Worm (Caenorhabditis elegans) whole organism, young adult: ENCODE measurements around the gene F16G10.3.

ENCODE experiments used
- B0035.1 ChIP-seq: sonication (generic microtip); optimal IDR thresholded peaks from 2 replicates; lab custom pipeline; 2016; ENCODE audit warnings: missing genetic modification characterization, mild to moderate bottlenecking, missing compliant biosample characterization, missing genotype, missing genetic modification reagents
- B0261.1 ChIP-seq: sonication (generic microtip); optimal IDR thresholded peaks from 2 replicates; lab custom pipeline; 2016; ENCODE audit warnings: mild to moderate bottlenecking, missing genetic modification characterization, moderate library complexity, missing compliant biosample characterization
- C06A6.2 ChIP-seq: fragments of 200-800 bp; sonication (Bioruptor generic); conservative IDR thresholded peaks from 2 replicates; pipeline ENCODE4 v1.3.6; 2022; ENCODE audit warnings: missing genetic modification characterization, missing compliant biosample characterization
- F22D6.2 ChIP-seq: sonication (generic microtip); optimal IDR thresholded peaks from 2 replicates; lab custom pipeline; 2016; ENCODE audit warnings: mild to moderate bottlenecking, missing genetic modification characterization, missing compliant biosample characterization
- F33H1.4 ChIP-seq: fragments of 200-800 bp; sonication (Bioruptor generic); IDR thresholded peaks from 2 replicates; pipeline ENCODE4 v1.3.6; 2022; ENCODE audit warnings: missing genetic modification reagents, missing genetic modification characterization, missing compliant biosample characterization
- F57C9.4 ChIP-seq: sonication (generic microtip); optimal IDR thresholded peaks from 2 replicates; lab custom pipeline; 2017; ENCODE audit warnings: mild to moderate bottlenecking, missing genetic modification characterization, missing compliant biosample characterization
- K12H6.12 ChIP-seq: fragments of 200-800 bp; sonication (Bioruptor generic); optimal IDR thresholded peaks from 2 replicates; lab custom pipeline; 2018; ENCODE audit warnings: mild to moderate bottlenecking, missing genetic modification characterization, missing compliant biosample characterization
- T07F8.4 ChIP-seq: sonication (generic microtip); optimal IDR thresholded peaks from 2 replicates; lab custom pipeline; 2016; ENCODE audit warnings: mild to moderate bottlenecking, missing genetic modification characterization, moderate library complexity, missing compliant biosample characterization
- Y67H2A.10 ChIP-seq: fragments of 200-800 bp; sonication (Bioruptor generic); conservative IDR thresholded peaks from 2 replicates; pipeline ENCODE4 v1.3.6; 2022; ENCODE audit warnings: missing genetic modification reagents, missing genetic modification characterization, missing compliant biosample characterization
- ama-1 ChIP-seq, 3 experiments: fragments of 150-350 bp in 1 of 3; sonication (generic microtip) in 2 of 3; optimal IDR thresholded peaks; 2 replicates each; lab custom pipeline; 2014 to 2018; ENCODE audit warnings: missing biosample characterization in 2 of 3, missing genetic modification characterization in 2 of 3, missing genetic modification reagents in 2 of 3
- aptf-3 ChIP-seq: fragments of 200-800 bp; sonication (Bioruptor generic); IDR thresholded peaks from 2 replicates; pipeline ENCODE4 v1.3.6; 2022; ENCODE audit warnings: missing genetic modification characterization, missing compliant biosample characterization
- bed-2 ChIP-seq: fragments of 200-800 bp; sonication (Bioruptor generic); IDR thresholded peaks from 2 replicates; pipeline ENCODE4 v1.3.6; 2022; ENCODE audit warnings: missing genetic modification reagents, missing genetic modification characterization, missing compliant biosample characterization
- cebp-2 ChIP-seq: fragments of 200-800 bp; sonication (Bioruptor generic); IDR thresholded peaks from 2 replicates; pipeline ENCODE4 v1.3.6; 2022; ENCODE audit warnings: missing genetic modification characterization, missing compliant biosample characterization
- ceh-58 ChIP-seq: fragments of 200-800 bp; sonication (Bioruptor generic); IDR thresholded peaks from 2 replicates; pipeline ENCODE4 v1.3.6; 2022; ENCODE audit warnings: missing genetic modification characterization, missing compliant biosample characterization
- dox-1 ChIP-seq: fragments of 200-800 bp; sonication (Bioruptor generic); IDR thresholded peaks from 2 replicates; pipeline ENCODE4 v1.3.6; 2022; ENCODE audit warnings: missing genetic modification reagents, missing genetic modification characterization, missing compliant biosample characterization
- dpff-1 ChIP-seq: sonication (generic microtip); optimal IDR thresholded peaks from 2 replicates; lab custom pipeline; 2017; ENCODE audit warnings: mild to moderate bottlenecking, missing genetic modification characterization, missing compliant biosample characterization
- efl-1 ChIP-seq: fragments of 150-350 bp; optimal IDR thresholded peaks from 2 replicates; lab custom pipeline; 2014; ENCODE audit warnings: missing biosample characterization, missing genetic modification reagents, missing genetic modification characterization
- egl-18 ChIP-seq: fragments of 200-800 bp; sonication (Bioruptor generic); IDR thresholded peaks from 2 replicates; pipeline ENCODE4 v1.3.6; 2022; ENCODE audit warnings: missing genetic modification reagents, missing genetic modification characterization, missing compliant biosample characterization
- gei-17 ChIP-seq: fragments of 200-800 bp; sonication (Bioruptor generic); optimal IDR thresholded peaks from 2 replicates; lab custom pipeline; 2018; ENCODE audit warnings: mild to moderate bottlenecking, missing genetic modification characterization, missing compliant biosample characterization
- hrde-1 ChIP-seq: sonication (generic microtip); optimal IDR thresholded peaks from 2 replicates; lab custom pipeline; 2016; ENCODE audit warnings: missing genetic modification characterization, mild to moderate bottlenecking, missing compliant biosample characterization, moderate library complexity, missing genotype, missing genetic modification reagents, borderline replicate concordance
- let-607 ChIP-seq, 2 experiments: fragments of 200-800 bp in 1 of 2; sonication (Bioruptor generic) in 1 of 2; sonication (generic microtip) in 1 of 2; optimal IDR thresholded peaks; 2 replicates each; lab custom pipeline; 2016 to 2018; ENCODE audit warnings: mild to moderate bottlenecking in 2 of 2, missing compliant biosample characterization in 2 of 2, missing genetic modification characterization in 2 of 2, moderate library complexity in 2 of 2, missing genotype in 1 of 2
- lin-26 ChIP-seq: fragments of 200-800 bp; sonication (Bioruptor generic); IDR thresholded peaks from 2 replicates; pipeline ENCODE4 v1.3.6; 2022; ENCODE audit warnings: missing genetic modification reagents, missing genetic modification characterization, missing compliant biosample characterization
- lin-40 ChIP-seq: sonication (generic microtip); optimal IDR thresholded peaks from 2 replicates; lab custom pipeline; 2016; ENCODE audit warnings: missing genetic modification characterization, mild to moderate bottlenecking, missing compliant biosample characterization, missing genotype, missing genetic modification reagents
- madf-6 ChIP-seq: fragments of 200-800 bp; sonication (Bioruptor generic); IDR thresholded peaks from 2 replicates; pipeline ENCODE4 v1.3.6; 2022; ENCODE audit warnings: missing genetic modification reagents, missing genetic modification characterization, missing compliant biosample characterization
- madf-8 ChIP-seq: fragments of 200-800 bp; sonication (Bioruptor generic); conservative IDR thresholded peaks from 2 replicates; pipeline ENCODE4 v1.3.6; 2022; ENCODE audit warnings: missing genetic modification reagents, missing genetic modification characterization, missing compliant biosample characterization
- mcd-1 ChIP-seq: fragments of 200-800 bp; sonication (Bioruptor generic); IDR thresholded peaks from 2 replicates; pipeline ENCODE4 v1.3.6; 2022; ENCODE audit warnings: missing genetic modification reagents, missing genetic modification characterization, missing compliant biosample characterization
- mes-4 ChIP-seq: sonication (generic microtip); optimal IDR thresholded peaks from 2 replicates; lab custom pipeline; 2016; ENCODE audit warnings: missing genotype, missing genetic modification characterization, missing compliant biosample characterization
- mxl-1 ChIP-seq: sonication (generic microtip); optimal IDR thresholded peaks from 2 replicates; lab custom pipeline; 2016; ENCODE audit warnings: missing genetic modification characterization, missing compliant biosample characterization
- nfya-1 ChIP-seq: sonication (generic microtip); optimal IDR thresholded peaks from 2 replicates; lab custom pipeline; 2017; ENCODE audit warnings: antibody characterized with exemption, missing compliant biosample characterization, missing genetic modification characterization, borderline replicate concordance; ENCODE audit not compliant: insufficient read depth
- nfyb-1 ChIP-seq: fragments of 200-800 bp; sonication (Bioruptor generic); IDR thresholded peaks from 2 replicates; pipeline ENCODE4 v1.3.6; 2022; ENCODE audit warnings: missing genetic modification reagents, missing genetic modification characterization, missing compliant biosample characterization
- nhr-90 ChIP-seq: sonication (generic microtip); optimal IDR thresholded peaks from 2 replicates; lab custom pipeline; 2016; ENCODE audit warnings: missing genotype, mild to moderate bottlenecking, missing genetic modification characterization, missing compliant biosample characterization
- pbrm-1 ChIP-seq: fragments of 200-800 bp; sonication (Bioruptor generic); IDR thresholded peaks from 2 replicates; pipeline ENCODE4 v1.3.6; 2022; ENCODE audit warnings: missing genetic modification reagents, missing genetic modification characterization, missing compliant biosample characterization
- rec-8 ChIP-seq, 2 experiments: sonication (generic microtip); optimal IDR thresholded peaks; 2 replicates each; lab custom pipeline; 2016; ENCODE audit warnings: mild to moderate bottlenecking in 2 of 2, missing genetic modification characterization in 2 of 2, missing genetic modification reagents in 2 of 2, missing genotype in 2 of 2, missing biosample characterization in 1 of 2, missing compliant biosample characterization in 1 of 2, moderate library complexity in 1 of 2
- rpc-1 ChIP-seq, 2 experiments: fragments of 150-350 bp in 1 of 2; sonication (generic microtip) in 1 of 2; optimal IDR thresholded peaks; 2 replicates each; lab custom pipeline; 2014 to 2018; ENCODE audit warnings: missing biosample characterization in 1 of 2, missing genetic modification characterization in 1 of 2, missing genetic modification reagents in 1 of 2, missing genotype in 1 of 2
- sdz-38 ChIP-seq: sonication (generic microtip); optimal IDR thresholded peaks from 2 replicates; lab custom pipeline; 2016; ENCODE audit warnings: missing genotype, missing genetic modification characterization, missing compliant biosample characterization
- sea-2 ChIP-seq: fragments of 200-800 bp; sonication (Bioruptor generic); IDR thresholded peaks from 2 replicates; pipeline ENCODE4 v1.3.6; 2022; ENCODE audit warnings: missing genetic modification characterization, missing compliant biosample characterization
- snpc-1.1 ChIP-seq: sonication (generic microtip); optimal IDR thresholded peaks from 2 replicates; lab custom pipeline; 2017; ENCODE audit warnings: missing genetic modification characterization, mild to moderate bottlenecking, missing compliant biosample characterization, antibody characterized with exemption, moderate library complexity, missing genotype, missing genetic modification reagents; ENCODE audit not compliant: insufficient read depth
- snpc-1.3 ChIP-seq: sonication (generic microtip); optimal IDR thresholded peaks from 2 replicates; lab custom pipeline; 2017; ENCODE audit warnings: missing genetic modification characterization, mild to moderate bottlenecking, missing compliant biosample characterization, antibody characterized with exemption, moderate library complexity, missing genotype, missing genetic modification reagents; ENCODE audit not compliant: insufficient read depth
- tbp1 ChIP-seq: fragments of 200-800 bp; sonication (Bioruptor generic); optimal IDR thresholded peaks from 2 replicates; lab custom pipeline; 2018; ENCODE audit warnings: mild to moderate bottlenecking, missing genetic modification characterization, missing compliant biosample characterization
- zfh-2 ChIP-seq: fragments of 200-800 bp; sonication (Bioruptor generic); conservative IDR thresholded peaks from 2 replicates; pipeline ENCODE4 v1.3.6; 2022; ENCODE audit warnings: missing genetic modification reagents, missing genetic modification characterization, missing compliant biosample characterization
- ztf-3 ChIP-seq: fragments of 200-800 bp; sonication (Bioruptor generic); optimal IDR thresholded peaks from 2 replicates; lab custom pipeline; 2018; ENCODE audit warnings: mild to moderate bottlenecking, missing genetic modification characterization, missing compliant biosample characterization
- ztf-6 ChIP-seq: fragments of 200-800 bp; sonication (Bioruptor generic); IDR thresholded peaks from 2 replicates; pipeline ENCODE4 v1.3.6; 2022; ENCODE audit warnings: missing genetic modification reagents, missing genetic modification characterization, missing compliant biosample characterization

The F16G10.3 gene

ce11 chrII:2393821-2394220 is 21.6 kb downstream of the F16G10.3 start, which contains the start of gene F16G10.11:
Gene F16G10.11, minus strand, starts transcription at chrII:2393921.
- TF ChIP-seq tbp1 (GFP tag; lab: Kevin White, UChicago) (no peak), K12H6.12 (tag; lab: Kevin White, UChicago) (no peak), lin-26 (no peak), madf-6 (GFP tag; lab: Robert Waterston, UW) (no peak), nfya-1 (tag; lab: Kevin White, UChicago) (no peak), egl-18 (GFP tag; lab: Robert Waterston, UW) (no peak), lin-40 (tag; lab: Kevin White, UChicago) (no peak), F33H1.4 (no peak), nfyb-1 (GFP tag; lab: Robert Waterston, UW) (no peak)

ce11 chrII:2395864-2396263 is 23.7 kb downstream of the F16G10.3 start, which contains the start of gene F16G10.13:
Gene F16G10.13, minus strand, starts transcription at chrII:2395964.
- no peak for TF ChIP-seq dpff-1 (tag; lab: Kevin White, UChicago)
- no peak for TF ChIP-seq mes-4

DNA sequence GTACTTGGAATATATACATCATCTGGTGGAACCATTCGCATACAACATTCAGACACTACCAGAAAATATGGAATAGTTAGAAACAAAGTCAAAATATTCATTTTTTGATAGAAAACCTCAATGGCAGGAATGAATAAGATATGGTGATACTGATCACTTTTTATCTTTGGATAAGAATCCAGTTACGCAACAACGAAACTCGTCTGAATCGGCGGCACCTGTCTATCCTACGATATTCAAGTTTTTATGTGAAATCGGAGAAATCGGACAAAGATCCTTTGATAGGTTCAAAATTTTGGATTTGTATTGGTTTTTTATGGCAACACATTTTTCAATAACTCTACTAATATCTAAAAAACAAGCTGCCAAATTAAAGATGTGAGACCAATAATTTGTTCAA is 26.7 kb downstream of the F16G10.3 start, which contains the start of gene F16G10.14:
Gene F16G10.14 (minus strand): TSS at position 101 of the 400 bp plus-strand sequence.
- TF ChIP-seq B0035.1 = no peak
- no peak for TF ChIP-seq madf-8 (GFP tag; lab: Robert Waterston, UW)
- no peak for TF ChIP-seq bed-2 (GFP tag; lab: Robert Waterston, UW)
- TF ChIP-seq ztf-3 (GFP tag; lab: Kevin White, UChicago) = no peak
- no peak for TF ChIP-seq nfya-1 (tag; lab: Kevin White, UChicago)
- TF ChIP-seq F57C9.4 (tag; lab: Kevin White, UChicago) = no peak
- TF ChIP-seq C06A6.2 = no peak
- TF ChIP-seq cebp-2 (GFP tag; lab: Robert Waterston, UW) = no peak
- no peak for TF ChIP-seq ztf-6 (GFP tag; lab: Robert Waterston, UW)
- no peak for TF ChIP-seq mxl-1 (tag; lab: Kevin White, UChicago)
- TF ChIP-seq hrde-1 = no peak
- no peak for TF ChIP-seq ama-1 (optimal IDR thresholded peaks at IDR 0.05; lab: Kevin White, UChicago)
- TF ChIP-seq ama-1 (GFP tag; optimal IDR thresholded peaks at IDR 0.05; lab: Kevin White, UChicago) = no peak
- TF ChIP-seq snpc-1.3 (tag; lab: Kevin White, UChicago) = no peak
- no peak for TF ChIP-seq sdz-38 (tag; lab: Kevin White, UChicago)
- no peak for TF ChIP-seq F22D6.2 (tag; lab: Kevin White, UChicago)

DNA sequence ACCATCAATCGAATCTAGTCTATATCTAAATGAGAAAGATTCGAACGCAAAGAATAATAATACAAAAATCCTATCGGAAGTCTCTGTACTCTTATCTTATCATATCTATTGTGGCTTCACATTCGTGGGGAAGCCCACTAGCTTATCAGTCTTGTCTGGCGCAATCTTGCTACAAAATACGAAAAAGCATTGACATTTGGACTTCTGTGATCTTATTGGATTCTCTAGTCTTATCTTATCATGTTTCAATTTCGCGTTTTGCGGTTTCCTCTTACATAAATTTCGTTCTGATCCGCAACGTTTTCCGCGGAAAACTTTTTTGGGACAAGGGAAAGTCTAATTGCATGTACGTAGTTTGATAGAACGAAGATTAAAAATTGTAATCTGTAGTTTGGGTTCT is 27.6 kb downstream of the F16G10.3 start:
- TF ChIP-seq ceh-58 (GFP tag; lab: Robert Waterston, UW) (no peak), T07F8.4 (tag; lab: Kevin White, UChicago) (no peak), B0261.1 (tag; lab: Kevin White, UChicago) (no peak), mcd-1 (GFP tag; lab: Robert Waterston, UW) (no peak), gei-17 (GFP tag; lab: Kevin White, UChicago) (no peak)

DNA sequence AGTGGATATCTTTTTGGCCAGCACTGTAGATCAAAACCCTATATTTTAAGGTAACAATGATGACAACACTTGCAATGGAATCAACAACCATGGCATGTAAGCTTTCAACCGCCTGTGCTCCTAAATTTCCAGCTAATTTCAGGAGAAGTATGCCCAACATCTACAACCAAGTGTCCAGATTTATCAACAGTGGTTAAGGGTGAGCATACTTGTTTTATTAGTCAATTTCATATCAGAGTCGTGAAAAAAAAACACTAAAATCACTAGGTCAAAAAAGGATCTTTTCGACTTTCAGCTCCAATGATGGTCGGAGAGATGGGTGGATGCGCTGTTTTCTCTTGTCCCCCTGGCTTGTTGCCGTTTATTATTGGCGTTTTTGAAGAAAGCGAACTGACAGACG is 31.8 kb downstream of the F16G10.3 start, which contains the start of gene F16G10.1:
Gene F16G10.1 (plus strand): TSS at position 301 of the 400 bp plus-strand sequence.
- TF ChIP-seq lin-40 (tag; lab: Kevin White, UChicago) (no peak), rpc-1 (optimal IDR thresholded peaks at IDR 0.05; lab: Kevin White, UChicago) (no peak), rpc-1 (tag; optimal IDR thresholded peaks at IDR 0.05; lab: Kevin White, UChicago) (no peak), snpc-1.1 (tag; lab: Kevin White, UChicago) (no peak), lin-26 (no peak), sea-2 (GFP tag; lab: Robert Waterston, UW) (no peak), let-607 (tag; optimal IDR thresholded peaks at IDR 0.05; lab: Kevin White, UChicago) (no peak), efl-1 (GFP tag; lab: Kevin White, UChicago) (no peak), rec-8 (tag; optimal IDR thresholded peaks at IDR 0.05; lab: Kevin White, UChicago) (no peak), dox-1 (GFP tag; lab: Robert Waterston, UW) (no peak), Y67H2A.10 (GFP tag; lab: Robert Waterston, UW) (no peak), nhr-90 (tag; lab: Kevin White, UChicago) (no peak), aptf-3 (GFP tag; lab: Robert Waterston, UW) (no peak), zfh-2 (GFP tag; lab: Robert Waterston, UW) (no peak), pbrm-1 (GFP tag; lab: Robert Waterston, UW) (no peak)
